Fruit fly (Drosophila melanogaster): Measurements from ENCODE around the gene nebu.
A peak's percentile ranks its signal among the peaks of the same experiment; 100 is the strongest.

Gene nebu

dm6 chr3L:12843056-12843799 is at the start of gene nebu (continued):
- TF ChIP-seq Rfx (GFP tag; IDR thresholded peaks at IDR 0.05) (peak; percentile 99), CG17186 (GFP tag; optimal IDR thresholded peaks at IDR 0.05) (peak; percentile 52), CG1647 (GFP tag; optimal IDR thresholded peaks at IDR 0.05) (peak; percentile 95), CG30403 (GFP tag; optimal IDR thresholded peaks at IDR 0.05) (peak; percentile 96), lola (GFP tag; optimal IDR thresholded peaks at IDR 0.05) (peak in 1 of 3 experiments; percentile 71), tap (tag; optimal IDR thresholded peaks at IDR 0.05) (peak; percentile 91), Ptx1 (GFP tag; IDR thresholded peaks at IDR 0.05) (peak; percentile 97), CkIIα-i1 (GFP tag; IDR thresholded peaks at IDR 0.05) (peak; percentile 88; the same call in 1 of the 2 replicates), hb (GFP tag; IDR thresholded peaks at IDR 0.05; ENCODE audit: partially characterized antibody) (no peak), CG7987 (GFP tag; optimal IDR thresholded peaks at IDR 0.05) (peak; percentile 79), CG14965 (GFP tag; optimal IDR thresholded peaks at IDR 0.05; ENCODE audit: borderline replicate concordance) (peak; percentile 81), CG8281 (tag; optimal IDR thresholded peaks at IDR 0.05) (peak; percentile 65), CG10654 (GFP tag; optimal IDR thresholded peaks at IDR 0.05) (peak; percentile 93), gcm2 (GFP tag; optimal IDR thresholded peaks at IDR 0.05) (peak; percentile 93), CG17612 (GFP tag; IDR thresholded peaks at IDR 0.05) (peak; percentile 95), CG10366 (GFP tag; IDR thresholded peaks at IDR 0.05) (peak; percentile 95), Atf6 (GFP tag; IDR thresholded peaks at IDR 0.05) (peak; percentile 99), sob (GFP tag; IDR thresholded peaks at IDR 0.05) (peak; percentile 98), HHEX (GFP tag; optimal IDR thresholded peaks at IDR 0.05) (peak; percentile 97), H2.0 (GFP tag; IDR thresholded peaks at IDR 0.05) (peak; percentile 93), Ets97D (GFP tag; optimal IDR thresholded peaks at IDR 0.05) (peak; percentile 88), nmo (GFP tag; optimal IDR thresholded peaks at IDR 0.05) (peak; percentile 88), CG6689 (GFP tag; IDR thresholded peaks at IDR 0.05) (peak; percentile 94; the same call in 1 of the 2 replicates), az2 (GFP tag; optimal IDR thresholded peaks at IDR 0.05) (peak; percentile 93), CG16813 (GFP tag; IDR thresholded peaks at IDR 0.05; ENCODE audit: partially characterized antibody) (no peak), CG3838 (GFP tag; optimal IDR thresholded peaks at IDR 0.05) (peak; percentile 88), crc (GFP tag; optimal IDR thresholded peaks at IDR 0.05) (peak; percentile 95), CG9932 (GFP tag; IDR thresholded peaks at IDR 0.05) (peak; percentile 98), CG32532 (GFP tag; IDR thresholded peaks at IDR 0.05) (peak; percentile 99), dimm (GFP tag; IDR thresholded peaks at IDR 0.05) (no peak; the same call in 1 of the 2 replicates), CG4820 (GFP tag; optimal IDR thresholded peaks at IDR 0.05) (peak; percentile 91), Camta (GFP tag; optimal IDR thresholded peaks at IDR 0.05) (peak; percentile 90), ftz-f1 (GFP tag; optimal IDR thresholded peaks at IDR 0.05) (peak; percentile 72), Aef1 (GFP tag; IDR thresholded peaks at IDR 0.05) (peak; percentile 97), CG6854 (GFP tag; optimal IDR thresholded peaks at IDR 0.05) (peak; percentile 94), CG2889 (GFP tag; IDR thresholded peaks at IDR 0.05) (peak; percentile 94), Gug (GFP tag; IDR thresholded peaks at IDR 0.05) (peak; percentile 95), bowl (GFP tag; IDR thresholded peaks at IDR 0.05) (peak; percentile 89), seq (GFP tag; IDR thresholded peaks at IDR 0.05) (peak; percentile 94), CG42726 (GFP tag; IDR thresholded peaks at IDR 0.05; ENCODE audit: partially characterized antibody) (no peak), Max (GFP tag; optimal IDR thresholded peaks at IDR 0.05) (peak; percentile 94), CG8388 (GFP tag; optimal IDR thresholded peaks at IDR 0.05) (peak; percentile 84), MTF-1 (GFP tag; optimal IDR thresholded peaks at IDR 0.05; ENCODE audit: borderline replicate concordance) (peak; percentile 90), toy (GFP tag; IDR thresholded peaks at IDR 0.05) (peak; percentile 91), CG13894 (tag; optimal IDR thresholded peaks at IDR 0.05) (peak; percentile 98), Fer1 (GFP tag; optimal IDR thresholded peaks at IDR 0.05) (peak; percentile 99), ems (GFP tag; optimal IDR thresholded peaks at IDR 0.05) (peak; percentile 95), CG16863 (GFP tag; optimal IDR thresholded peaks at IDR 0.05) (peak; percentile 93), Mes4 (GFP tag; optimal IDR thresholded peaks at IDR 0.05) (peak; percentile 83), CG14441 (GFP tag; IDR thresholded peaks at IDR 0.05) (peak; percentile 97)
